Fruit fly (Drosophila melanogaster) whole organism, embryonic: Measurements from ENCODE around the gene Mgstl.

Source experiments
- Antp ChIP-seq: fragments of 200-800 bp; sonication (Bioruptor generic); optimal IDR thresholded peaks from 3 replicates; lab custom pipeline; 2016; ENCODE audit warnings: missing biosample characterization, missing genetic modification characterization
- C15 ChIP-seq: fragments of 200-800 bp; sonication (Bioruptor generic); IDR thresholded peaks from 3 replicates; pipeline ENCODE4 v1.3.6; 2022; ENCODE audit warnings: missing biosample characterization, missing genetic modification characterization
- CG10431 ChIP-seq: fragments of 200-800 bp; sonication (Bioruptor generic); optimal IDR thresholded peaks from 3 replicates; lab custom pipeline; 2018; ENCODE audit warnings: missing biosample characterization, mild to moderate bottlenecking, missing genetic modification characterization
- CG11504 ChIP-seq: fragments of 200-800 bp; sonication (Bioruptor generic); optimal IDR thresholded peaks from 3 replicates; lab custom pipeline; 2019; ENCODE audit warnings: missing biosample characterization, mild to moderate bottlenecking, missing genetic modification characterization, moderate library complexity
- CG12236 ChIP-seq: fragments of 200-800 bp; sonication (Bioruptor generic); optimal IDR thresholded peaks from 2 replicates; lab custom pipeline; 2016; ENCODE audit warnings: missing biosample characterization, missing genetic modification characterization
- CG15696 ChIP-seq: fragments of 200-800 bp; sonication (Bioruptor generic); optimal IDR thresholded peaks from 2 replicates; lab custom pipeline; 2019; ENCODE audit warnings: missing biosample characterization, mild to moderate bottlenecking, missing genetic modification characterization, moderate library complexity
- CG16815 ChIP-seq: fragments of 200-800 bp; sonication (Bioruptor generic); optimal IDR thresholded peaks from 3 replicates; lab custom pipeline; 2017; ENCODE audit warnings: missing biosample characterization, mild to moderate bottlenecking, missing genetic modification characterization
- CG17385 ChIP-seq: fragments of 200-800 bp; sonication (Bioruptor generic); optimal IDR thresholded peaks from 3 replicates; lab custom pipeline; 2018; ENCODE audit warnings: missing biosample characterization, mild to moderate bottlenecking, missing genetic modification characterization
- CG2129 ChIP-seq: fragments of 200-800 bp; sonication (Bioruptor generic); IDR thresholded peaks from 2 replicates; pipeline ENCODE4 v1.3.6; 2022; ENCODE audit warnings: missing biosample characterization, missing genetic modification characterization; ENCODE audit not compliant: partially characterized antibody
- CG3065 ChIP-seq: fragments of 200-800 bp; sonication (Bioruptor generic); optimal IDR thresholded peaks from 2 replicates; lab custom pipeline; 2016; ENCODE audit warnings: missing biosample characterization, missing genetic modification characterization
- CG32767 ChIP-seq: fragments of 200-800 bp; sonication (Bioruptor generic); IDR thresholded peaks from 2 replicates; pipeline ENCODE4 v1.3.6; 2022; ENCODE audit warnings: missing biosample characterization, missing genetic modification characterization
- CG3281 ChIP-seq: fragments of 200-800 bp; sonication (Bioruptor generic); optimal IDR thresholded peaks from 3 replicates; lab custom pipeline; 2017; ENCODE audit warnings: missing biosample characterization, mild to moderate bottlenecking, missing genetic modification characterization
- CG6654 ChIP-seq: fragments of 200-800 bp; sonication (Bioruptor generic); optimal IDR thresholded peaks from 2 replicates; lab custom pipeline; 2017; ENCODE audit warnings: missing biosample characterization, mild to moderate bottlenecking, missing genetic modification characterization
- CG6689 ChIP-seq: fragments of 200-800 bp; sonication (Bioruptor generic); IDR thresholded peaks from 2 replicates; pipeline ENCODE4 v1.3.6; 2022; ENCODE audit warnings: missing biosample characterization, missing genetic modification characterization
- CG6791 ChIP-seq: fragments of 200-800 bp; sonication (Bioruptor generic); IDR thresholded peaks from 3 replicates; pipeline ENCODE4 v1.3.6; 2022; ENCODE audit warnings: missing biosample characterization, missing genetic modification characterization; ENCODE audit not compliant: partially characterized antibody
- CG6854 ChIP-seq: fragments of 200-800 bp; sonication (Bioruptor generic); optimal IDR thresholded peaks from 3 replicates; lab custom pipeline; 2017; ENCODE audit warnings: missing biosample characterization, mild to moderate bottlenecking, missing genetic modification characterization
- Dp ChIP-seq: fragments of 200-800 bp; sonication (Bioruptor generic); optimal IDR thresholded peaks from 2 replicates; lab custom pipeline; 2018; ENCODE audit warnings: missing biosample characterization, mild to moderate bottlenecking, missing genetic modification characterization, moderate library complexity
- Dref ChIP-seq: fragments of 200-800 bp; sonication (Bioruptor generic); IDR thresholded peaks from 2 replicates; pipeline ENCODE4 v1.3.6; 2022; ENCODE audit warnings: missing biosample characterization, missing genetic modification characterization
- Fer2 ChIP-seq: fragments of 200-800 bp; sonication (Bioruptor generic); optimal IDR thresholded peaks from 2 replicates; lab custom pipeline; 2018; ENCODE audit warnings: missing biosample characterization, mild to moderate bottlenecking, missing genetic modification characterization, moderate library complexity
- MBD-R2 ChIP-seq: fragments of 200-800 bp; sonication (Bioruptor generic); IDR thresholded peaks from 2 replicates; pipeline ENCODE4 v1.3.6; 2022; ENCODE audit warnings: missing biosample characterization, missing genetic modification characterization
- Med ChIP-seq: fragments of 200-800 bp; sonication (Bioruptor generic); peaks from one replicate; lab custom pipeline; 2016; ENCODE audit warnings: missing biosample characterization, missing genetic modification characterization, mild to moderate bottlenecking, inconsistent platforms, moderate library complexity
- Optix ChIP-seq: fragments of 200-800 bp; sonication (Bioruptor generic); IDR thresholded peaks from 3 replicates; pipeline ENCODE4 v1.3.6; 2022; ENCODE audit warnings: missing biosample characterization, missing genetic modification characterization
- Poxn ChIP-seq: fragments of 200-800 bp; sonication (Bioruptor generic); IDR thresholded peaks from 2 replicates; pipeline ENCODE4 v1.3.6; 2022; ENCODE audit warnings: missing biosample characterization, missing genetic modification characterization
- Ravus ChIP-seq: fragments of 200-800 bp; sonication (Bioruptor generic); IDR thresholded peaks from 2 replicates; pipeline ENCODE4 v1.3.6; 2022; ENCODE audit warnings: missing biosample characterization, missing genetic modification characterization
- Taf1 ChIP-seq: fragments of 200-800 bp; sonication (Bioruptor generic); IDR thresholded peaks from 2 replicates; pipeline ENCODE4 v1.3.6; 2022; ENCODE audit warnings: missing biosample characterization, missing genetic modification characterization
- YL-1 ChIP-seq: fragments of 200-800 bp; sonication (Bioruptor generic); optimal IDR thresholded peaks from 3 replicates; lab custom pipeline; 2017; ENCODE audit warnings: missing biosample characterization, mild to moderate bottlenecking, missing genetic modification characterization
- al ChIP-seq: fragments of 200-800 bp; sonication (Bioruptor generic); IDR thresholded peaks from 2 replicates; pipeline ENCODE4 v1.3.6; 2022; ENCODE audit warnings: missing biosample characterization, missing genetic modification characterization
- aop ChIP-seq: fragments of 200-800 bp; sonication (Bioruptor generic); IDR thresholded peaks from 2 replicates; pipeline ENCODE4 v1.3.6; 2022; ENCODE audit warnings: missing biosample characterization, missing genetic modification characterization
- ash1 ChIP-seq: fragments of 200-800 bp; sonication (Bioruptor generic); optimal IDR thresholded peaks from 2 replicates; lab custom pipeline; 2018; ENCODE audit warnings: missing biosample characterization, mild to moderate bottlenecking, missing genetic modification characterization
- br ChIP-seq: fragments of >200 bp; optimal IDR thresholded peaks from 2 replicates; lab custom pipeline; 2017
- bsh ChIP-seq, 2 experiments: fragments of 200-800 bp; sonication (Bioruptor generic); optimal IDR thresholded peaks; 2 replicates each; lab custom pipeline; 2017 to 2018; ENCODE audit warnings: mild to moderate bottlenecking in 2 of 2, missing biosample characterization in 2 of 2, missing genetic modification characterization in 2 of 2, moderate library complexity in 1 of 2
- ci ChIP-seq: fragments of 200-800 bp; sonication (Bioruptor generic); IDR thresholded peaks from 3 replicates; pipeline ENCODE4 v1.3.6; 2022; ENCODE audit warnings: missing biosample characterization, missing genetic modification characterization
- corto ChIP-seq: fragments of 200-800 bp; sonication (Bioruptor generic); optimal IDR thresholded peaks from 2 replicates; lab custom pipeline; 2016; ENCODE audit warnings: missing biosample characterization, mild to moderate bottlenecking, missing genetic modification characterization, moderate library complexity
- ewg ChIP-seq: fragments of 200-800 bp; sonication (Bioruptor generic); optimal IDR thresholded peaks from 3 replicates; lab custom pipeline; 2017; ENCODE audit warnings: mild to moderate bottlenecking, missing biosample characterization, missing genetic modification reagents, missing genetic modification characterization
- exex ChIP-seq: fragments of 200-800 bp; sonication (Bioruptor generic); optimal IDR thresholded peaks from 4 replicates; lab custom pipeline; 2018; ENCODE audit warnings: missing biosample characterization, mild to moderate bottlenecking, missing genetic modification characterization, moderate library complexity
- fru ChIP-seq: fragments of >200 bp; optimal IDR thresholded peaks from 2 replicates; lab custom pipeline; 2017
- ham ChIP-seq: fragments of 200-800 bp; sonication (Bioruptor generic); IDR thresholded peaks from 2 replicates; pipeline ENCODE4 v1.3.6; 2022; ENCODE audit warnings: missing biosample characterization, missing genetic modification characterization
- ken ChIP-seq: fragments of 200-800 bp; sonication (Bioruptor generic); IDR thresholded peaks from 3 replicates; pipeline ENCODE4 v1.3.6; 2022; ENCODE audit warnings: missing biosample characterization, missing genetic modification characterization
- pb ChIP-seq: fragments of 200-800 bp; sonication (Bioruptor generic); optimal IDR thresholded peaks from 3 replicates; lab custom pipeline; 2016; ENCODE audit warnings: missing biosample characterization, missing genetic modification characterization
- peb ChIP-seq: fragments of 200-800 bp; sonication (Bioruptor generic); IDR thresholded peaks from 2 replicates; pipeline ENCODE4 v1.3.6; 2022; ENCODE audit warnings: missing biosample characterization, missing genetic modification characterization
- pita ChIP-seq: fragments of 200-800 bp; sonication (Bioruptor generic); optimal IDR thresholded peaks from 2 replicates; lab custom pipeline; 2017; ENCODE audit warnings: missing biosample characterization, mild to moderate bottlenecking, missing genetic modification characterization
- prd ChIP-seq, 3 experiments: fragments of >200 bp in 2 of 3; fragments of 200-800 bp in 1 of 3; sonication (Bioruptor generic) in 1 of 3; optimal IDR thresholded peaks in 2 of 3; IDR thresholded peaks in 1 of 3; 2 replicates in 2 of 3; 3 replicates in 1 of 3; pipeline versions ENCODE4 v1.3.6 to Lab custom; 2017 to 2022; ENCODE audit warnings: missing biosample characterization in 1 of 3, missing genetic modification characterization in 1 of 3
- sd ChIP-seq: fragments of 200-800 bp; sonication (Bioruptor generic); optimal IDR thresholded peaks from 3 replicates; lab custom pipeline; 2018; ENCODE audit warnings: missing biosample characterization, mild to moderate bottlenecking, missing genetic modification characterization, moderate library complexity
- seq ChIP-seq: fragments of 200-800 bp; sonication (Bioruptor generic); IDR thresholded peaks from 2 replicates; pipeline ENCODE4 v1.3.6; 2022; ENCODE audit warnings: missing biosample characterization, missing genetic modification characterization
- sisA ChIP-seq: fragments of 200-800 bp; sonication (Bioruptor generic); IDR thresholded peaks from 2 replicates; pipeline ENCODE4 v1.3.6; 2022; ENCODE audit warnings: missing biosample characterization, missing genetic modification characterization
- sr ChIP-seq: fragments of 200-800 bp; sonication (Bioruptor generic); IDR thresholded peaks from 3 replicates; pipeline ENCODE4 v1.3.6; 2022; ENCODE audit warnings: missing biosample characterization, missing genetic modification characterization
- tin ChIP-seq: fragments of 200-800 bp; sonication (Bioruptor generic); optimal IDR thresholded peaks from 3 replicates; lab custom pipeline; 2016; ENCODE audit warnings: missing biosample characterization, missing genetic modification characterization
- toy ChIP-seq: fragments of 200-800 bp; sonication (Bioruptor generic); IDR thresholded peaks from 2 replicates; pipeline ENCODE4 v1.3.6; 2022; ENCODE audit warnings: missing biosample characterization, missing genetic modification characterization
- vnd ChIP-seq: fragments of 200-800 bp; sonication (Bioruptor generic); IDR thresholded peaks from 3 replicates; pipeline ENCODE4 v1.3.6; 2022; ENCODE audit warnings: missing biosample characterization, missing genetic modification characterization; ENCODE audit not compliant: partially characterized antibody

Mgstl gene

dm6 chrX:21042638-21043513, 951 bp downstream of the Mgstl start (continued):
- TF ChIP-seq CG16815: peak; percentile 73
- TF ChIP-seq corto: peak; percentile 71
- peak; percentile 64 for TF ChIP-seq Ravus (GFP tag; lab: Robert Waterston, UW)
- TF ChIP-seq seq (GFP tag; lab: Robert Waterston, UW): peak; percentile 90
- peak; percentile 62 for TF ChIP-seq CG10431
- TF ChIP-seq MBD-R2 (GFP tag; lab: Robert Waterston, UW): peak; percentile 52; the same call in 1 of the 2 replicates
- no peak for TF ChIP-seq CG2129 (GFP tag; lab: Robert Waterston, UW)
- TF ChIP-seq ash1 (GFP tag; lab: Kevin White, UChicago): no peak
- TF ChIP-seq CG12236 (GFP tag; lab: Kevin White, UChicago): no peak
- TF ChIP-seq CG3065 (GFP tag; lab: Kevin White, UChicago): peak; percentile 1
- peak; percentile 59 for TF ChIP-seq YL-1 (GFP tag; lab: Kevin White, UChicago)
- TF ChIP-seq bsh (GFP tag; optimal IDR thresholded peaks at IDR 0.05; lab: Kevin White, UChicago): peak; percentile 73 to 94
- peak; percentile 67 for TF ChIP-seq CG6654 (GFP tag; lab: Kevin White, UChicago)
- TF ChIP-seq sd (tag; lab: Kevin White, UChicago): peak; percentile 69
- TF ChIP-seq br (lab: Kevin White, UChicago): no peak
- TF ChIP-seq CG6689: peak; percentile 91
- TF ChIP-seq Optix (GFP tag; lab: Robert Waterston, UW): peak; percentile 82
- peak; percentile 76; the same call in 2 of the 3 replicates for TF ChIP-seq C15 (GFP tag; lab: Robert Waterston, UW)
- TF ChIP-seq vnd: no peak
- TF ChIP-seq CG11504 (tag; lab: Kevin White, UChicago): peak; percentile 92
- TF ChIP-seq pita (GFP tag; lab: Kevin White, UChicago): no peak
- peak; percentile 75; the same call in 2 of the 3 replicates for TF ChIP-seq ken (GFP tag; lab: Robert Waterston, UW)
- TF ChIP-seq aop (GFP tag; lab: Robert Waterston, UW): peak; percentile 66; the same call in 1 of the 2 replicates
- no peak for TF ChIP-seq CG6791 (GFP tag; lab: Robert Waterston, UW)
- no peak for TF ChIP-seq pb (GFP tag; lab: Kevin White, UChicago)
- no peak for TF ChIP-seq ham (GFP tag; lab: Robert Waterston, UW)
- no peak for TF ChIP-seq Dp (GFP tag; lab: Kevin White, UChicago)
- peak; percentile 87 for TF ChIP-seq sisA (GFP tag; lab: Robert Waterston, UW)
- TF ChIP-seq peb: peak; percentile 47
- peak; percentile 95 for TF ChIP-seq ci
- 0 out of 2 replicates have a peak, but pooled peaks have one; percentile 38 for TF ChIP-seq toy
- peak; percentile 71 for TF ChIP-seq al (GFP tag; lab: Robert Waterston, UW)
- TF ChIP-seq exex (tag; lab: Kevin White, UChicago): peak; percentile 79
- peak; percentile 45; the same call in 1 of the 2 replicates for TF ChIP-seq Poxn (GFP tag; lab: Robert Waterston, UW)
- peak; percentile 1 for TF ChIP-seq Antp (GFP tag; lab: Kevin White, UChicago)
- TF ChIP-seq CG6854: peak; percentile 91
- TF ChIP-seq sr (GFP tag; lab: Robert Waterston, UW): no peak; the same call in 2 of the 3 replicates
- TF ChIP-seq tin (GFP tag; lab: Kevin White, UChicago): peak; percentile 75
- peak; percentile 92 for TF ChIP-seq CG32767 (GFP tag; lab: Robert Waterston, UW)
- peak; percentile 77 for TF ChIP-seq CG15696
- peak; percentile 78 for TF ChIP-seq ewg (GFP tag; lab: Kevin White, UChicago)
- TF ChIP-seq prd (optimal IDR thresholded peaks at IDR 0.05; lab: Kevin White, UChicago): no peak
- peak; percentile 92 for TF ChIP-seq prd (GFP tag; IDR thresholded peaks at IDR 0.05; lab: Robert Waterston, UW)
- TF ChIP-seq Dref (GFP tag; lab: Robert Waterston, UW): no peak
- peak; percentile 92 for TF ChIP-seq CG3281 (GFP tag; lab: Kevin White, UChicago)
- TF ChIP-seq CG17385 (GFP tag; lab: Kevin White, UChicago): peak; percentile 87
- TF ChIP-seq fru (lab: Kevin White, UChicago): no peak
- TF ChIP-seq Taf1: peak; percentile 61
- TF ChIP-seq Fer2 (tag; lab: Kevin White, UChicago): peak; percentile 78
- TF ChIP-seq Med (GFP tag; lab: Kevin White, UChicago): peak; percentile 83
